Worm (Caenorhabditis elegans) whole organism, L4 larva: ENCODE results near the gene T12B3.3.

Experiments
- ceh-82 ChIP-seq: sonication (generic microtip); optimal IDR thresholded peaks from 2 replicates; lab custom pipeline; 2017; ENCODE audit warnings: missing biosample characterization, missing genetic modification characterization
- fos-1 ChIP-seq: fragments of 150-350 bp; optimal IDR thresholded peaks from 2 replicates; lab custom pipeline; 2014; ENCODE audit warnings: missing biosample characterization, missing genetic modification characterization
- hmg-1.1 ChIP-seq: fragments of 200-800 bp; sonication (Bioruptor generic); IDR thresholded peaks from 2 replicates; pipeline ENCODE4 v1.3.6; 2022; ENCODE audit warnings: missing genetic modification reagents, missing genetic modification characterization, missing compliant biosample characterization
- lin-1 ChIP-seq: fragments of 200-800 bp; sonication (Bioruptor generic); IDR thresholded peaks from 2 replicates; pipeline ENCODE4 v1.3.6; 2022; ENCODE audit warnings: missing genetic modification reagents, missing genetic modification characterization, missing compliant biosample characterization
- lin-15B ChIP-seq: fragments of 150-350 bp; sonication (generic microtip); optimal IDR thresholded peaks from 3 replicates; lab custom pipeline; 2014; ENCODE audit warnings: missing biosample characterization, missing genetic modification characterization
- lin-39 ChIP-seq: fragments of 150-350 bp; optimal IDR thresholded peaks from 2 replicates; lab custom pipeline; 2014; ENCODE audit warnings: missing biosample characterization, missing genetic modification reagents, missing genetic modification characterization
- nhr-10 ChIP-seq: fragments of 150-350 bp; optimal IDR thresholded peaks from 2 replicates; lab custom pipeline; 2014; ENCODE audit warnings: missing biosample characterization, missing genetic modification characterization
- nhr-28 ChIP-seq: fragments of 150-350 bp; optimal IDR thresholded peaks from 2 replicates; lab custom pipeline; 2014; ENCODE audit warnings: missing biosample characterization, missing genetic modification characterization
- zag-1 ChIP-seq: fragments of 150-350 bp; optimal IDR thresholded peaks from 2 replicates; lab custom pipeline; 2014; ENCODE audit warnings: missing biosample characterization, missing genetic modification characterization

ce11 chrIV:7393700-7394099, 18.8 kb downstream of the T12B3.3 start, which contains the start of gene pitr-1:
- TF ChIP-seq lin-15B (no peak), lin-1 (GFP tag; lab: Robert Waterston, UW) (no peak), hmg-1.1 (no peak), fos-1 (peak; percentile 24), zag-1 (tag; lab: Kevin White, UChicago) (no peak), lin-39 (tag; lab: Kevin White, UChicago) (no peak), ceh-82 (no peak), nhr-28 (tag; lab: Kevin White, UChicago) (peak; percentile 78), nhr-10 (no peak)
